Worm (Caenorhabditis elegans) whole organism, L3 larva: ENCODE results near the gene cyp-31A2.

ENCODE experiments used
- R02D3.7 ChIP-seq: fragments of 150-350 bp; optimal IDR thresholded peaks from 2 replicates; lab custom pipeline; 2014; ENCODE audit warnings: missing biosample characterization, missing genetic modification characterization
- aly-2 ChIP-seq: fragments of 150-350 bp; optimal IDR thresholded peaks from 2 replicates; lab custom pipeline; 2014; ENCODE audit warnings: missing biosample characterization, missing genetic modification characterization
- daf-12 ChIP-seq: fragments of 150-350 bp; optimal IDR thresholded peaks from 2 replicates; lab custom pipeline; 2014; ENCODE audit warnings: missing biosample characterization, missing genetic modification reagents, missing genetic modification characterization
- hmg-11 ChIP-seq: sonication (generic microtip); optimal IDR thresholded peaks from 2 replicates; lab custom pipeline; 2016; ENCODE audit warnings: missing genetic modification characterization, missing compliant biosample characterization
- lin-15B ChIP-seq: fragments of 150-350 bp; optimal IDR thresholded peaks from 2 replicates; lab custom pipeline; 2014; ENCODE audit warnings: missing biosample characterization, missing genetic modification characterization
- mdl-1 ChIP-seq: fragments of 150-350 bp; optimal IDR thresholded peaks from 2 replicates; lab custom pipeline; 2014; ENCODE audit warnings: missing biosample characterization, missing genetic modification characterization
- nhr-11 ChIP-seq: fragments of 150-350 bp; optimal IDR thresholded peaks from 2 replicates; lab custom pipeline; 2014; ENCODE audit warnings: missing biosample characterization, missing genetic modification characterization
- nhr-237 ChIP-seq: fragments of 150-350 bp; optimal IDR thresholded peaks from 2 replicates; lab custom pipeline; 2014; ENCODE audit warnings: missing biosample characterization, missing genetic modification characterization
- nhr-76 ChIP-seq: fragments of 150-350 bp; sonication (generic microtip); optimal IDR thresholded peaks from 5 replicates; lab custom pipeline; 2014; ENCODE audit warnings: missing biosample characterization, missing genetic modification characterization
- nhr-77 ChIP-seq: fragments of 150-350 bp; optimal IDR thresholded peaks from 2 replicates; lab custom pipeline; 2014; ENCODE audit warnings: missing biosample characterization, missing genetic modification characterization
- pha-4 ChIP-seq: fragments of 150-350 bp; optimal IDR thresholded peaks from 2 replicates; lab custom pipeline; 2014; ENCODE audit warnings: missing biosample characterization, missing genetic modification reagents, missing genetic modification characterization
- tbx-2 ChIP-seq: sonication (generic microtip); optimal IDR thresholded peaks from 2 replicates; lab custom pipeline; 2016; ENCODE audit warnings: mild to moderate bottlenecking, missing genetic modification characterization, missing compliant biosample characterization
- unc-39 ChIP-seq: sonication (generic microtip); optimal IDR thresholded peaks from 4 replicates; lab custom pipeline; 2017; ENCODE audit warnings: missing biosample characterization, missing genetic modification characterization
- ztf-11 ChIP-seq: fragments of 150-350 bp; optimal IDR thresholded peaks from 2 replicates; lab custom pipeline; 2014; ENCODE audit warnings: missing biosample characterization, missing genetic modification characterization

ce11 chrIV:11372366-11372997 is 31.3 kb upstream of the cyp-31A2 start, which contains the start of gene cbd-1:
- TF ChIP-seq pha-4 (tag; lab: Kevin White, UChicago) (no peak), unc-39 (tag; lab: Kevin White, UChicago) (no peak), nhr-11 (tag; lab: Kevin White, UChicago) (no peak), nhr-76 (tag; lab: Kevin White, UChicago) (no peak), hmg-11 (tag; lab: Kevin White, UChicago) (no peak), ztf-11 (tag; lab: Kevin White, UChicago) (no peak), nhr-77 (tag; lab: Kevin White, UChicago) (no peak), mdl-1 (tag; lab: Kevin White, UChicago) (no peak), lin-15B (tag; lab: Kevin White, UChicago) (no peak), aly-2 (tag; lab: Kevin White, UChicago) (no peak), R02D3.7 (no peak), nhr-237 (tag; lab: Kevin White, UChicago) (no peak), daf-12 (tag; lab: Kevin White, UChicago) (no peak), tbx-2 (tag; lab: Kevin White, UChicago) (no peak)
